Comparison of ENCODE assay signal across 3 worm cellular contexts in the genomic region with DNA sequence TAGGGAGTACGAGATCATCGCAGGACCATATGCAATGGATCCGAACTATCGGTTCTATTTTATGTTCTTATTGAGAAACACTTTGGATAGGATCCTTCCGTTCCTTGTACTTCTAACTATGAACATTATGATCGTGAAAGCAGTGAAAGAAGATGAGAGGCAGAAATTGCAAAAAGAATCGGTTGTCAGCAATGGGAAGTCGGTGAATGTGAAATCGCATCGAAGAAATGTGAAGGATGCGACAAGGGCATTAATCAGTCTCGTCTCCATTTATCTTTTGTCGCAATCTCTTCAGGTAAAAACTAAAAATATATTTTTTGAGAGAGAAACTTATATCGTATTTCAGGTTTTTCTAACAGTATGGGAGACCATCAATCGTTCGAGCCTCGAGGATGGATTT.
TF ChIP-seq lines count a peak whose summit lies in the region.

No protein-coding gene starts in this region.

TF ChIP-seq in whole organism, L1 larva, 84 proteins besides CTCF, POLR2A, EP300 and RAD21:
- TF ChIP-seq sptf-1 (tag; optimal IDR thresholded peaks at IDR 0.05; lab: Kevin White, UChicago) (no peak), nhr-28 (tag; optimal IDR thresholded peaks at IDR 0.05; lab: Kevin White, UChicago) (no peak), fkh-10 (GFP tag; optimal IDR thresholded peaks at IDR 0.05; lab: Kevin White, UChicago) (no peak), sup-37 (GFP tag; optimal IDR thresholded peaks at IDR 0.05; lab: Kevin White, UChicago) (no peak), nhr-85 (tag; lab: Kevin White, UChicago) (peak; percentile 71), C04F5.9 (tag; optimal IDR thresholded peaks at IDR 0.05; lab: Kevin White, UChicago) (no peak), grh-1 (GFP tag; IDR thresholded peaks at IDR 0.05; lab: Robert Waterston, UW) (no peak), blmp-1 (tag; optimal IDR thresholded peaks at IDR 0.05; lab: Kevin White, UChicago) (peak; percentile 58), unc-130 (tag; optimal IDR thresholded peaks at IDR 0.05; lab: Kevin White, UChicago) (no peak), fkh-4 (tag; optimal IDR thresholded peaks at IDR 0.05; lab: Kevin White, UChicago; ENCODE audit: borderline replicate concordance) (no peak), nhr-11 (tag; optimal IDR thresholded peaks at IDR 0.05; lab: Kevin White, UChicago) (no peak)

TF ChIP-seq in whole organism, L2 larva, 48 proteins besides CTCF, POLR2A, EP300 and RAD21:
- no peak for TF ChIP-seq nhr-6 (tag; optimal IDR thresholded peaks at IDR 0.05; lab: Kevin White, UChicago)
- no peak for TF ChIP-seq lsy-2 (tag; optimal IDR thresholded peaks at IDR 0.05; lab: Kevin White, UChicago)
- TF ChIP-seq unc-55 (GFP tag; optimal IDR thresholded peaks at IDR 0.05; lab: Kevin White, UChicago): no peak
- no peak for TF ChIP-seq peb-1 (tag; optimal IDR thresholded peaks at IDR 0.05; lab: Kevin White, UChicago)
- no peak for TF ChIP-seq nhr-21 (tag; optimal IDR thresholded peaks at IDR 0.05; lab: Kevin White, UChicago)
- TF ChIP-seq snpc-4 (tag; optimal IDR thresholded peaks at IDR 0.05; lab: Kevin White, UChicago): no peak
- TF ChIP-seq C34F6.9 (tag; optimal IDR thresholded peaks at IDR 0.05; lab: Kevin White, UChicago): peak; percentile 14
- no peak for TF ChIP-seq nhr-23 (tag; optimal IDR thresholded peaks at IDR 0.05; lab: Kevin White, UChicago)

TF ChIP-seq in whole organism, L4 larva, 104 proteins besides CTCF, POLR2A, EP300 and RAD21:
- TF ChIP-seq F10B5.3 (tag; optimal IDR thresholded peaks at IDR 0.05; lab: Kevin White, UChicago) (no peak), unc-130 (GFP tag; optimal IDR thresholded peaks at IDR 0.05; lab: Kevin White, UChicago) (no peak), lsy-2 (tag; optimal IDR thresholded peaks at IDR 0.05; lab: Kevin White, UChicago) (peak in 1 of 2 experiments; percentile 5), aha-1 (tag; lab: Kevin White, UChicago) (peak; percentile 15), ceh-28 (tag; optimal IDR thresholded peaks at IDR 0.05; lab: Kevin White, UChicago) (no peak), nhr-25 (tag; optimal IDR thresholded peaks at IDR 0.05; lab: Kevin White, UChicago; ENCODE audit: borderline replicate concordance, insufficient read depth) (peak; percentile 8), unc-62 (GFP tag; optimal IDR thresholded peaks at IDR 0.05 in 1 of 2; lab: Kevin White, UChicago) (peak in 1 of 2 experiments; percentile 55), unc-62 (tag; optimal IDR thresholded peaks at IDR 0.05; lab: Kevin White, UChicago) (no peak), skn-1 (tag; optimal IDR thresholded peaks at IDR 0.05; lab: Kevin White, UChicago) (no peak), lin-39 (tag; optimal IDR thresholded peaks at IDR 0.05; lab: Kevin White, UChicago) (no peak), hlh-11 (tag; optimal IDR thresholded peaks at IDR 0.05; lab: Kevin White, UChicago) (no peak), ceh-32 (tag; optimal IDR thresholded peaks at IDR 0.05; lab: Kevin White, UChicago; ENCODE audit: poor library complexity) (no peak)
